Worm (Caenorhabditis elegans) whole organism, late embryonic: Measurements from ENCODE around the gene srw-48.
A peak's percentile ranks its signal among the peaks of the same experiment; 100 is the strongest.
"Not testable (repeated sequence)": the region's sequence is repeated elsewhere in the genome, so short reads cannot be mapped to it uniquely, and the experiment has no call there.

ENCODE experiments used
- C08G9.2 ChIP-seq: sonication (generic microtip); optimal IDR thresholded peaks from 2 replicates; lab custom pipeline; 2016; ENCODE audit warnings: mild to moderate bottlenecking, missing genetic modification characterization, moderate library complexity, missing compliant biosample characterization
- K02D7.2 ChIP-seq: sonication (generic microtip); optimal IDR thresholded peaks from 2 replicates; lab custom pipeline; 2017; ENCODE audit warnings: mild to moderate bottlenecking, missing genetic modification characterization, missing compliant biosample characterization
- K09A11.1 ChIP-seq: sonication (generic microtip); optimal IDR thresholded peaks from 2 replicates; lab custom pipeline; 2017; ENCODE audit warnings: antibody characterized with exemption, mild to moderate bottlenecking, missing genetic modification characterization, missing compliant biosample characterization; ENCODE audit not compliant: insufficient read depth
- ahr-1 ChIP-seq: sonication (generic microtip); optimal IDR thresholded peaks from 2 replicates; lab custom pipeline; 2016; ENCODE audit warnings: missing genetic modification characterization, missing compliant biosample characterization
- ceh-19 ChIP-seq: fragments of 200-800 bp; sonication (Bioruptor generic); optimal IDR thresholded peaks from 2 replicates; lab custom pipeline; 2018; ENCODE audit warnings: mild to moderate bottlenecking, missing genetic modification characterization, missing compliant biosample characterization
- ceh-22 ChIP-seq: sonication (generic microtip); optimal IDR thresholded peaks from 2 replicates; lab custom pipeline; 2017; ENCODE audit warnings: missing biosample characterization, missing genetic modification characterization
- ceh-24 ChIP-seq: sonication (generic microtip); optimal IDR thresholded peaks from 2 replicates; lab custom pipeline; 2016; ENCODE audit warnings: mild to moderate bottlenecking, missing genetic modification characterization, missing compliant biosample characterization
- ceh-30 ChIP-seq: fragments of 150-350 bp; optimal IDR thresholded peaks from 2 replicates; lab custom pipeline; 2014; ENCODE audit warnings: missing biosample characterization, missing genetic modification characterization
- ceh-34 ChIP-seq: sonication (generic microtip); optimal IDR thresholded peaks from 2 replicates; lab custom pipeline; 2016; ENCODE audit warnings: mild to moderate bottlenecking, missing genetic modification characterization, missing compliant biosample characterization
- ceh-48 ChIP-seq: sonication (generic microtip); optimal IDR thresholded peaks from 2 replicates; lab custom pipeline; 2016; ENCODE audit warnings: missing genetic modification characterization, inconsistent platforms, missing compliant biosample characterization
- ceh-6 ChIP-seq: fragments of 200-800 bp; sonication (Bioruptor generic); optimal IDR thresholded peaks from 2 replicates; lab custom pipeline; 2018; ENCODE audit warnings: mild to moderate bottlenecking, missing genetic modification characterization, missing compliant biosample characterization
- ceh-9 ChIP-seq: sonication (generic microtip); optimal IDR thresholded peaks from 2 replicates; lab custom pipeline; 2016; ENCODE audit warnings: mild to moderate bottlenecking, missing genetic modification characterization, inconsistent platforms, missing compliant biosample characterization
- dmd-4 ChIP-seq: sonication (generic microtip); optimal IDR thresholded peaks from 2 replicates; lab custom pipeline; 2016; ENCODE audit warnings: borderline replicate concordance, missing genetic modification characterization, missing compliant biosample characterization
- elt-2 ChIP-seq: sonication (generic microtip); optimal IDR thresholded peaks from 2 replicates; lab custom pipeline; 2016; ENCODE audit warnings: missing genetic modification reagents, missing genetic modification characterization, missing compliant biosample characterization
- ets-4 ChIP-seq: sonication (generic microtip); optimal IDR thresholded peaks from 2 replicates; lab custom pipeline; 2016; ENCODE audit warnings: missing genetic modification characterization, missing compliant biosample characterization
- eyg-1 ChIP-seq: sonication (generic microtip); optimal IDR thresholded peaks from 2 replicates; lab custom pipeline; 2016; ENCODE audit warnings: missing genotype, missing genetic modification characterization, missing compliant biosample characterization
- fkh-6 ChIP-seq: sonication (generic microtip); optimal IDR thresholded peaks from 2 replicates; lab custom pipeline; 2016; ENCODE audit warnings: missing genetic modification characterization, missing compliant biosample characterization
- gmeb-2 ChIP-seq: sonication (generic microtip); optimal IDR thresholded peaks from 2 replicates; lab custom pipeline; 2016; ENCODE audit warnings: missing genetic modification characterization, inconsistent platforms, missing compliant biosample characterization
- hlh-15 ChIP-seq: sonication (generic microtip); optimal IDR thresholded peaks from 2 replicates; lab custom pipeline; 2016; ENCODE audit warnings: missing genetic modification characterization, missing compliant biosample characterization
- hlh-8 ChIP-seq: sonication (generic microtip); optimal IDR thresholded peaks from 2 replicates; lab custom pipeline; 2016; ENCODE audit warnings: missing genotype, missing genetic modification characterization, missing compliant biosample characterization
- lin-11 ChIP-seq: fragments of 200-800 bp; sonication (Bioruptor generic); optimal IDR thresholded peaks from 2 replicates; lab custom pipeline; 2018; ENCODE audit warnings: mild to moderate bottlenecking, missing genetic modification characterization, missing compliant biosample characterization
- madf-2 ChIP-seq: sonication (generic microtip); optimal IDR thresholded peaks from 2 replicates; lab custom pipeline; 2017; ENCODE audit warnings: missing genetic modification characterization, missing compliant biosample characterization
- nhr-11 ChIP-seq: fragments of 150-350 bp; optimal IDR thresholded peaks from 2 replicates; lab custom pipeline; 2014; ENCODE audit warnings: missing biosample characterization, missing genetic modification characterization
- nhr-232 ChIP-seq: sonication (generic microtip); optimal IDR thresholded peaks from 2 replicates; lab custom pipeline; 2016; ENCODE audit warnings: missing genetic modification characterization, missing compliant biosample characterization
- npax-4 ChIP-seq: sonication (generic microtip); optimal IDR thresholded peaks from 2 replicates; lab custom pipeline; 2016; ENCODE audit warnings: missing genetic modification characterization, missing compliant biosample characterization
- odd-2 ChIP-seq: sonication (generic microtip); optimal IDR thresholded peaks from 2 replicates; lab custom pipeline; 2017; ENCODE audit warnings: antibody characterized with exemption, mild to moderate bottlenecking, missing genetic modification characterization, missing compliant biosample characterization
- pag-3 ChIP-seq: sonication (generic microtip); optimal IDR thresholded peaks from 2 replicates; lab custom pipeline; 2016; ENCODE audit warnings: missing compliant biosample characterization, missing genetic modification characterization, borderline replicate concordance
- pax-1 ChIP-seq: fragments of 150-350 bp; optimal IDR thresholded peaks from 2 replicates; lab custom pipeline; 2014; ENCODE audit warnings: missing biosample characterization, missing genetic modification characterization
- sox-4 ChIP-seq: sonication (generic microtip); optimal IDR thresholded peaks from 2 replicates; lab custom pipeline; 2017; ENCODE audit warnings: mild to moderate bottlenecking, missing genetic modification characterization, inconsistent platforms, missing compliant biosample characterization
- syd-9 ChIP-seq: sonication (generic microtip); optimal IDR thresholded peaks from 2 replicates; lab custom pipeline; 2016; ENCODE audit warnings: mild to moderate bottlenecking, missing genetic modification characterization, moderate library complexity, missing compliant biosample characterization
- tbx-2 ChIP-seq: sonication (generic microtip); optimal IDR thresholded peaks from 2 replicates; lab custom pipeline; 2016; ENCODE audit warnings: missing genetic modification characterization, missing compliant biosample characterization
- ttx-3 ChIP-seq: sonication (generic microtip); optimal IDR thresholded peaks from 2 replicates; lab custom pipeline; 2016; ENCODE audit warnings: missing genetic modification reagents, missing genetic modification characterization, missing compliant biosample characterization
- unc-55 ChIP-seq: sonication (generic microtip); optimal IDR thresholded peaks from 2 replicates; lab custom pipeline; 2017; ENCODE audit warnings: missing biosample characterization, missing genetic modification reagents, missing genetic modification characterization
- zip-5 ChIP-seq: sonication (generic microtip); optimal IDR thresholded peaks from 2 replicates; lab custom pipeline; 2016; ENCODE audit warnings: missing genetic modification characterization, missing compliant biosample characterization

The srw-48 gene

ce11 chrV:16383729-16384128 lies 37.1 kb upstream of the srw-48 start, which contains the start of gene F13A7.7:
Gene F13A7.7 (minus strand): TSS chrV:16383829.
- not testable (repeated sequence) for TF ChIP-seq ceh-48, nhr-11, ceh-22 (tag; lab: Kevin White, UChicago)

- TF ChIP-seq hlh-8 (tag; lab: Kevin White, UChicago) (no peak), ceh-9 (tag; lab: Kevin White, UChicago) (no peak)
Measured at ce11 chrV:16388268-16388667, 32.5 kb upstream of the srw-48 start, which contains the start of gene sri-65. Gene sri-65 (minus strand): TSS chrV:16388368.

- TF ChIP-seq unc-55 (GFP tag; lab: Kevin White, UChicago) (no peak), tbx-2 (no peak), odd-2 (no peak), ceh-9 (tag; lab: Kevin White, UChicago) (no peak), K02D7.2 (tag; lab: Kevin White, UChicago) (no peak), ceh-22 (tag; lab: Kevin White, UChicago) (no peak), ahr-1 (tag; lab: Kevin White, UChicago) (no peak), ceh-6 (GFP tag; lab: Kevin White, UChicago) (no peak), nhr-11 (tag; lab: Kevin White, UChicago) (no peak), ceh-34 (tag; lab: Kevin White, UChicago) (no peak)
Measured at ce11 chrV:16390655-16391054, 30.1 kb upstream of the srw-48 start, which contains the start of gene gst-44. Gene gst-44 (plus strand): TSS chrV:16390891.

DNA sequence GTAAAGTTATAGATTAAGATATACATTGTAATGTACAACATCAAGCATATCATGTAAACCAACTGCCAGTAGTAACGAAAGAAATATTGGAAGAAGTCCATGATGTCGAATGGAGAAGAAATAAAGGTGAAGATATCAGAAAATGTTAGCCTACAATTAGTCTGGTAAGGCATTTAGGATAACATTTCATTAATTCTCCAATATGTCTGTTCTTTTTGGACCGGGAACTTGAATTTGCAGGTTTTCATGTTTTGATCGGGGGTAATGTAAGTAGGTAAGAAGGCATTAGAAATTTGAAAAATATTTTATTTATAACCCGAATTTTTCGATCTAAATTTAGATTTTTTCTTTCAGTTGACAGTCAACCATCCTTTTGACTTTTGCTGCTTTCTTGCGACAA lies 27.1 kb upstream of the srw-48 start, which contains the start of gene srd-63:
srd-63 (minus strand) TSS at position 101 of the 400 bp plus-strand sequence.
- TF ChIP-seq ceh-24 (tag; lab: Kevin White, UChicago) (no peak), ceh-34 (tag; lab: Kevin White, UChicago) (no peak)

ce11 chrV:16395131-16395530 lies 25.7 kb upstream of the srw-48 start, which contains the start of gene F13A7.11:
Gene F13A7.11 (minus strand): TSS chrV:16395304.
- peak; percentile 4 for TF ChIP-seq elt-2
- no peak for TF ChIP-seq npax-4

- TF ChIP-seq ets-4 (tag; lab: Kevin White, UChicago) = no peak
- no peak for TF ChIP-seq elt-2
- no peak for TF ChIP-seq madf-2 (tag; lab: Kevin White, UChicago)
- TF ChIP-seq dmd-4 (tag; lab: Kevin White, UChicago) = no peak
- no peak for TF ChIP-seq nhr-232 (tag; lab: Kevin White, UChicago)
- no peak for TF ChIP-seq pax-1
- no peak for TF ChIP-seq lin-11 (tag; lab: Kevin White, UChicago)
- no peak for TF ChIP-seq hlh-15 (tag; lab: Kevin White, UChicago)
- no peak for TF ChIP-seq fkh-6 (tag; lab: Kevin White, UChicago)
- no peak for TF ChIP-seq ceh-30 (tag; lab: Kevin White, UChicago)
- TF ChIP-seq syd-9 (tag; lab: Kevin White, UChicago) = no peak
- no peak for TF ChIP-seq ceh-6 (GFP tag; lab: Kevin White, UChicago)
- no peak for TF ChIP-seq ttx-3
- TF ChIP-seq eyg-1 = no peak
- TF ChIP-seq ceh-19 = no peak
- TF ChIP-seq K09A11.1 = no peak
- TF ChIP-seq, all 69 proteins: peak for 0
Measured at ce11 chrV:16395739-16396138, 25.1 kb upstream of the srw-48 start, which contains the start of gene F13A7.12. Gene F13A7.12 (plus strand): TSS chrV:16396039.

DNA sequence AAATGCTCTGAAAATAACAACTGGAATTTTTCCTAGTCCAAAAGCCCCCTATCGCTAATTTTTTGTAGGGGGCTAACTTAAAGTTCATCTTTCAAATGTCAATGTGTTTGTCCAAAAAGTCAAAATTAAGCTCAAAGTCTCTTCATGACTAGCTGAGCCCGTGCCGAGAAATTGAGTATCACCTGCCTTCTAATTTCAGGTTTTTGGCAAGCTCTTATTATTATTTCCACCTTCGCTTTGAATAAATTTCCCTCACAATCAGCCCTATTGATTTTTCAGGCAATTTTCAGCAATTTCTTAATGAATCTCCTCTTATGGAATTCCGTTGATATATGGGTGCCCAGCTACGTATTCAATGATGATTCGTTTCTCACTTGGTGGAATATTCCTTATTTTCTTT lies 21.4 kb upstream of the srw-48 start, which contains the start of gene sre-36:
sre-36 (plus strand) TSS at position 301 of the 400 bp plus-strand sequence.
- TF ChIP-seq gmeb-2 (tag; lab: Kevin White, UChicago) (no peak), eyg-1 (no peak), elt-2 (no peak), tbx-2 (no peak), K09A11.1 (no peak), pag-3 (tag; lab: Kevin White, UChicago) (no peak), zip-5 (tag; lab: Kevin White, UChicago) (no peak), C08G9.2 (tag; lab: Kevin White, UChicago) (no peak), hlh-15 (tag; lab: Kevin White, UChicago) (no peak), ceh-30 (tag; lab: Kevin White, UChicago) (no peak), sox-4 (tag; lab: Kevin White, UChicago) (no peak)
